Worm (Caenorhabditis elegans) whole organism, midembryonic: ENCODE data around the gene srw-42.

Experiments
- T22C8.4 ChIP-seq: fragments of 200-800 bp; sonication (Bioruptor generic); IDR thresholded peaks from 2 replicates; pipeline ENCODE4 v1.3.6; 2022; ENCODE audit warnings: missing genetic modification characterization, missing compliant biosample characterization
- cog-1 ChIP-seq: sonication (generic microtip); optimal IDR thresholded peaks from 2 replicates; lab custom pipeline; 2016; ENCODE audit warnings: missing genetic modification characterization, missing compliant biosample characterization
- flt-1 ChIP-seq: fragments of 200-800 bp; sonication (Bioruptor generic); IDR thresholded peaks from 2 replicates; pipeline ENCODE4 v1.3.6; 2022; ENCODE audit warnings: missing genetic modification characterization, missing compliant biosample characterization
- klf-2 ChIP-seq: fragments of 200-800 bp; sonication (Bioruptor generic); conservative IDR thresholded peaks from 2 replicates; pipeline ENCODE4 v1.3.6; 2022; ENCODE audit warnings: missing genetic modification reagents, missing genetic modification characterization, missing compliant biosample characterization
- med-1 ChIP-seq: sonication (generic microtip); optimal IDR thresholded peaks from 2 replicates; lab custom pipeline; 2017; ENCODE audit warnings: missing genetic modification characterization, mild to moderate bottlenecking, missing compliant biosample characterization, antibody characterized with exemption, missing genetic modification reagents; ENCODE audit not compliant: insufficient read depth
- ref-1 ChIP-seq: fragments of 200-800 bp; sonication (Bioruptor generic); conservative IDR thresholded peaks from 2 replicates; pipeline ENCODE4 v1.3.6; 2022; ENCODE audit warnings: missing genetic modification reagents, missing genetic modification characterization, missing compliant biosample characterization
- tab-1 ChIP-seq: fragments of 200-800 bp; sonication (Bioruptor generic); IDR thresholded peaks from 2 replicates; pipeline ENCODE4 v1.3.6; 2022; ENCODE audit warnings: missing genetic modification characterization, missing compliant biosample characterization
- ztf-23 ChIP-seq: fragments of 200-800 bp; sonication (Bioruptor generic); IDR thresholded peaks from 2 replicates; pipeline ENCODE4 v1.3.6; 2022; ENCODE audit warnings: missing genetic modification reagents, missing genetic modification characterization, missing compliant biosample characterization
- ztf-29 ChIP-seq: fragments of 200-800 bp; sonication (Bioruptor generic); IDR thresholded peaks from 2 replicates; pipeline ENCODE4 v1.3.6; 2022; ENCODE audit warnings: missing genetic modification reagents, missing genetic modification characterization, missing compliant biosample characterization

srw-42 gene

ce11 chrV:16724574-16724973 lies 30.9 kb upstream of the srw-42 start:
- no peak for TF ChIP-seq tab-1 (GFP tag; lab: Robert Waterston, UW)
- no peak for TF ChIP-seq ztf-29
- no peak for TF ChIP-seq ztf-23 (GFP tag; lab: Robert Waterston, UW)
- no peak for TF ChIP-seq med-1 (GFP tag; lab: Kevin White, UChicago)
- no peak for TF ChIP-seq klf-2 (GFP tag; lab: Robert Waterston, UW)
- TF ChIP-seq cog-1 (tag; lab: Kevin White, UChicago), result no peak
- no peak for TF ChIP-seq flt-1 (GFP tag; lab: Robert Waterston, UW)
- TF ChIP-seq T22C8.4 (GFP tag; lab: Robert Waterston, UW), result no peak
- TF ChIP-seq ref-1, result no peak

- TF ChIP-seq T22C8.4 (GFP tag; lab: Robert Waterston, UW) (no peak), tab-1 (GFP tag; lab: Robert Waterston, UW) (no peak), cog-1 (tag; lab: Kevin White, UChicago) (no peak), ref-1 (no peak), ztf-29 (no peak), flt-1 (GFP tag; lab: Robert Waterston, UW) (no peak), med-1 (GFP tag; lab: Kevin White, UChicago) (no peak), klf-2 (GFP tag; lab: Robert Waterston, UW) (no peak), ztf-23 (GFP tag; lab: Robert Waterston, UW) (no peak)
Measured at ce11 chrV:16723744-16724143, 30.1 kb upstream of the srw-42 start, which contains the start of gene nhr-112. TSS of gene nhr-112 (minus strand) at chrV:16723844.

ce11 chrV:16716574-16716973 lies 22.9 kb upstream of the srw-42 start, which contains the start of gene srh-137:
TSS of gene srh-137 (minus strand) at chrV:16716674.
- TF ChIP-seq T22C8.4 (GFP tag; lab: Robert Waterston, UW) (no peak), ztf-29 (no peak), med-1 (GFP tag; lab: Kevin White, UChicago) (no peak), ref-1 (no peak), tab-1 (GFP tag; lab: Robert Waterston, UW) (no peak), flt-1 (GFP tag; lab: Robert Waterston, UW) (no peak), cog-1 (tag; lab: Kevin White, UChicago) (no peak), ztf-23 (GFP tag; lab: Robert Waterston, UW) (no peak), klf-2 (GFP tag; lab: Robert Waterston, UW) (no peak)

- TF ChIP-seq ztf-29 (no peak), tab-1 (GFP tag; lab: Robert Waterston, UW) (no peak), med-1 (GFP tag; lab: Kevin White, UChicago) (no peak), cog-1 (tag; lab: Kevin White, UChicago) (no peak), ref-1 (no peak), ztf-23 (GFP tag; lab: Robert Waterston, UW) (no peak), T22C8.4 (GFP tag; lab: Robert Waterston, UW) (no peak), klf-2 (GFP tag; lab: Robert Waterston, UW) (no peak), flt-1 (GFP tag; lab: Robert Waterston, UW) (no peak)
Measured at ce11 chrV:16713797-16714196, 20.2 kb upstream of the srw-42 start.

- TF ChIP-seq flt-1 (GFP tag; lab: Robert Waterston, UW), result no peak
- no peak for TF ChIP-seq klf-2 (GFP tag; lab: Robert Waterston, UW)
- no peak for TF ChIP-seq med-1 (GFP tag; lab: Kevin White, UChicago)
- TF ChIP-seq cog-1 (tag; lab: Kevin White, UChicago), result no peak
- TF ChIP-seq ztf-29, result no peak
- TF ChIP-seq ref-1, result no peak
- no peak for TF ChIP-seq ztf-23 (GFP tag; lab: Robert Waterston, UW)
- TF ChIP-seq T22C8.4 (GFP tag; lab: Robert Waterston, UW), result no peak
Measured at ce11 chrV:16706549-16706948, 12.9 kb upstream of the srw-42 start, which contains the start of gene clec-9. TSS of gene clec-9 (minus strand) at chrV:16706649.

ce11 chrV:16699752-16700259 lies 6.2 kb upstream of the srw-42 start, which contains the start of gene Y70C5C.1:
TSS of gene Y70C5C.1 (plus strand) at chrV:16700209.
- no peak for TF ChIP-seq ref-1
- no peak for TF ChIP-seq tab-1 (GFP tag; lab: Robert Waterston, UW)
- peak; percentile 73; the same call in 1 of the 2 replicates for TF ChIP-seq flt-1 (GFP tag; lab: Robert Waterston, UW)
- no peak for TF ChIP-seq klf-2 (GFP tag; lab: Robert Waterston, UW)
- TF ChIP-seq cog-1 (tag; lab: Kevin White, UChicago), result no peak
- peak; percentile 67 for TF ChIP-seq ztf-23 (GFP tag; lab: Robert Waterston, UW)
- no peak for TF ChIP-seq ztf-29
- no peak for TF ChIP-seq T22C8.4 (GFP tag; lab: Robert Waterston, UW)
- TF ChIP-seq med-1 (GFP tag; lab: Kevin White, UChicago), result no peak

ce11 chrV:16697178-16697577 lies 3.5 kb upstream of the srw-42 start, which contains the start of gene srw-41:
TSS of gene srw-41 (plus strand) at chrV:16697478.
- TF ChIP-seq klf-2 (GFP tag; lab: Robert Waterston, UW) (no peak), cog-1 (tag; lab: Kevin White, UChicago) (no peak), tab-1 (GFP tag; lab: Robert Waterston, UW) (no peak), med-1 (GFP tag; lab: Kevin White, UChicago) (no peak), flt-1 (GFP tag; lab: Robert Waterston, UW) (no peak), ref-1 (no peak), T22C8.4 (GFP tag; lab: Robert Waterston, UW) (no peak), ztf-23 (GFP tag; lab: Robert Waterston, UW) (no peak), ztf-29 (no peak)

ce11 chrV:16695499-16695898 lies 1.9 kb upstream of the srw-42 start:
- TF ChIP-seq ztf-29 (no peak), ztf-23 (GFP tag; lab: Robert Waterston, UW) (no peak), T22C8.4 (GFP tag; lab: Robert Waterston, UW) (no peak), tab-1 (GFP tag; lab: Robert Waterston, UW) (no peak), flt-1 (GFP tag; lab: Robert Waterston, UW) (no peak), ref-1 (no peak)

ce11 chrV:16694538-16694937 lies 906 bp upstream of the srw-42 start, which contains the start of gene srz-101:
TSS of gene srz-101 (plus strand) at chrV:16694838.
- TF ChIP-seq cog-1 (tag; lab: Kevin White, UChicago) (no peak), flt-1 (GFP tag; lab: Robert Waterston, UW) (no peak), ref-1 (no peak), med-1 (GFP tag; lab: Kevin White, UChicago) (no peak), ztf-29 (no peak), ztf-23 (GFP tag; lab: Robert Waterston, UW) (no peak), T22C8.4 (GFP tag; lab: Robert Waterston, UW) (no peak), tab-1 (GFP tag; lab: Robert Waterston, UW) (no peak), klf-2 (GFP tag; lab: Robert Waterston, UW) (no peak)
